Fruit fly (Drosophila melanogaster) whole organism, embryonic: ENCODE results near the gene Plap.

Experiments used
- ATbp ChIP-seq: fragments of 200-800 bp; sonication (Bioruptor generic); optimal IDR thresholded peaks from 2 replicates; lab custom pipeline; 2017; ENCODE audit warnings: missing biosample characterization, mild to moderate bottlenecking, missing genetic modification characterization, missing genetic modification reagents
- Abd-B ChIP-seq: fragments of 200-800 bp; sonication (Bioruptor generic); optimal IDR thresholded peaks from 2 replicates; lab custom pipeline; 2018; ENCODE audit warnings: missing biosample characterization, mild to moderate bottlenecking, missing genetic modification characterization, moderate library complexity
- Ada2b ChIP-seq: fragments of 200-800 bp; sonication (Bioruptor generic); IDR thresholded peaks from 2 replicates; pipeline ENCODE4 v1.3.6; 2022; ENCODE audit warnings: missing biosample characterization, missing genetic modification characterization
- Adf1 ChIP-seq: fragments of 200-800 bp; sonication (Bioruptor generic); IDR thresholded peaks from 2 replicates; pipeline ENCODE4 v1.3.6; 2022; ENCODE audit warnings: missing biosample characterization, missing genetic modification characterization
- Antp ChIP-seq: fragments of 200-800 bp; sonication (Bioruptor generic); optimal IDR thresholded peaks from 3 replicates; lab custom pipeline; 2016; ENCODE audit warnings: missing biosample characterization, missing genetic modification characterization
- Atf-2 ChIP-seq: fragments of 200-800 bp; sonication (Bioruptor generic); optimal IDR thresholded peaks from 2 replicates; lab custom pipeline; 2016; ENCODE audit warnings: missing biosample characterization, missing genetic modification characterization
- BEAF-32 ChIP-seq: fragments of 200-800 bp; sonication (Bioruptor generic); optimal IDR thresholded peaks from 3 replicates; lab custom pipeline; 2017; ENCODE audit warnings: missing biosample characterization, missing genetic modification characterization, mild to moderate bottlenecking, moderate library complexity, missing genetic modification reagents
- CG10321 ChIP-seq: fragments of 200-800 bp; sonication (Bioruptor generic); IDR thresholded peaks from 2 replicates; pipeline ENCODE4 v1.3.6; 2022; ENCODE audit warnings: missing biosample characterization, missing genetic modification characterization
- CG11560 ChIP-seq: fragments of 200-800 bp; sonication (Bioruptor generic); IDR thresholded peaks from 3 replicates; pipeline ENCODE4 v1.3.6; 2022; ENCODE audit warnings: missing biosample characterization, missing genetic modification characterization
- CG14710 ChIP-seq: fragments of 200-800 bp; sonication (Bioruptor generic); optimal IDR thresholded peaks from 3 replicates; lab custom pipeline; 2019; ENCODE audit warnings: missing biosample characterization, mild to moderate bottlenecking, missing genetic modification characterization, moderate library complexity
- CG14860 ChIP-seq: fragments of 200-800 bp; sonication (Bioruptor generic); IDR thresholded peaks from 3 replicates; pipeline ENCODE4 v1.3.6; 2022; ENCODE audit warnings: missing biosample characterization, missing genetic modification characterization; ENCODE audit not compliant: partially characterized antibody
- CG15073 ChIP-seq: fragments of 200-800 bp; sonication (Bioruptor generic); optimal IDR thresholded peaks from 2 replicates; lab custom pipeline; 2016; ENCODE audit warnings: missing biosample characterization, missing genetic modification characterization
- CG15269 ChIP-seq: fragments of 200-800 bp; sonication (Bioruptor generic); optimal IDR thresholded peaks from 2 replicates; lab custom pipeline; 2018; ENCODE audit warnings: missing biosample characterization, mild to moderate bottlenecking, missing genetic modification characterization, moderate library complexity
- CG16813 ChIP-seq: fragments of 200-800 bp; sonication (Bioruptor generic); IDR thresholded peaks from 3 replicates; pipeline ENCODE4 v1.3.6; 2022; ENCODE audit warnings: missing biosample characterization, missing genetic modification characterization; ENCODE audit not compliant: partially characterized antibody
- CG16815 ChIP-seq: fragments of 200-800 bp; sonication (Bioruptor generic); optimal IDR thresholded peaks from 3 replicates; lab custom pipeline; 2017; ENCODE audit warnings: missing biosample characterization, mild to moderate bottlenecking, missing genetic modification characterization
- CG3163 ChIP-seq: fragments of 200-800 bp; sonication (Bioruptor generic); optimal IDR thresholded peaks from 3 replicates; lab custom pipeline; 2016; ENCODE audit warnings: missing biosample characterization, missing genetic modification characterization
- CG3407 ChIP-seq: fragments of 200-800 bp; sonication (Bioruptor generic); optimal IDR thresholded peaks from 2 replicates; lab custom pipeline; 2018; ENCODE audit warnings: missing biosample characterization, mild to moderate bottlenecking, missing genetic modification characterization
- CG34224 ChIP-seq: fragments of 200-800 bp; sonication (Bioruptor generic); IDR thresholded peaks from 3 replicates; pipeline ENCODE4 v1.3.6; 2022; ENCODE audit warnings: missing biosample characterization, missing genetic modification characterization; ENCODE audit not compliant: partially characterized antibody
- CG34376 ChIP-seq: fragments of 200-800 bp; sonication (Bioruptor generic); optimal IDR thresholded peaks from 2 replicates; lab custom pipeline; 2018; ENCODE audit warnings: missing biosample characterization, mild to moderate bottlenecking, missing genetic modification characterization
- CG4404 ChIP-seq: fragments of 200-800 bp; sonication (Bioruptor generic); IDR thresholded peaks from 2 replicates; pipeline ENCODE4 v1.3.6; 2022; ENCODE audit warnings: missing biosample characterization, missing genetic modification characterization
- CG6765 ChIP-seq: fragments of 200-800 bp; sonication (Bioruptor generic); optimal IDR thresholded peaks from 3 replicates; lab custom pipeline; 2017; ENCODE audit warnings: missing biosample characterization, mild to moderate bottlenecking, missing genetic modification characterization
- CG6791 ChIP-seq: fragments of 200-800 bp; sonication (Bioruptor generic); IDR thresholded peaks from 3 replicates; pipeline ENCODE4 v1.3.6; 2022; ENCODE audit warnings: missing biosample characterization, missing genetic modification characterization; ENCODE audit not compliant: partially characterized antibody
- CG8924 ChIP-seq: fragments of 200-800 bp; optimal IDR thresholded peaks from 3 replicates; lab custom pipeline; 2019; ENCODE audit warnings: missing biosample characterization, mild to moderate bottlenecking, missing genetic modification characterization, moderate library complexity
- Deaf1 ChIP-seq: fragments of 200-800 bp; optimal IDR thresholded peaks from 3 replicates; lab custom pipeline; 2019; ENCODE audit warnings: missing biosample characterization, mild to moderate bottlenecking, missing genetic modification characterization, moderate library complexity
- Dip3 ChIP-seq: fragments of 200-800 bp; sonication (Bioruptor generic); optimal IDR thresholded peaks from 3 replicates; lab custom pipeline; 2016; ENCODE audit warnings: missing biosample characterization, missing genetic modification characterization
- Dll ChIP-seq: fragments of 200-800 bp; sonication (Bioruptor generic); IDR thresholded peaks from 4 replicates; pipeline ENCODE4 v1.3.6; 2022; ENCODE audit warnings: missing biosample characterization, missing genetic modification characterization; ENCODE audit not compliant: partially characterized antibody
- Dp ChIP-seq: fragments of 200-800 bp; sonication (Bioruptor generic); optimal IDR thresholded peaks from 2 replicates; lab custom pipeline; 2018; ENCODE audit warnings: missing biosample characterization, mild to moderate bottlenecking, missing genetic modification characterization, moderate library complexity
- Dref ChIP-seq: fragments of 200-800 bp; sonication (Bioruptor generic); IDR thresholded peaks from 2 replicates; pipeline ENCODE4 v1.3.6; 2022; ENCODE audit warnings: missing biosample characterization, missing genetic modification characterization
- Fer1 ChIP-seq: fragments of 200-800 bp; sonication (Bioruptor generic); optimal IDR thresholded peaks from 2 replicates; lab custom pipeline; 2017; ENCODE audit warnings: missing biosample characterization, mild to moderate bottlenecking, missing genetic modification characterization
- MBD-R2 ChIP-seq: fragments of 200-800 bp; sonication (Bioruptor generic); IDR thresholded peaks from 2 replicates; pipeline ENCODE4 v1.3.6; 2022; ENCODE audit warnings: missing biosample characterization, missing genetic modification characterization
- Med ChIP-seq: fragments of 200-800 bp; sonication (Bioruptor generic); peaks from one replicate; lab custom pipeline; 2016; ENCODE audit warnings: missing biosample characterization, missing genetic modification characterization, mild to moderate bottlenecking, inconsistent platforms, moderate library complexity
- Opbp ChIP-seq: fragments of 200-800 bp; sonication (Bioruptor generic); IDR thresholded peaks from 3 replicates; pipeline ENCODE4 v1.3.6; 2022; ENCODE audit warnings: missing biosample characterization, missing genetic modification characterization; ENCODE audit not compliant: partially characterized antibody
- Rfx ChIP-seq: fragments of 200-800 bp; sonication (Bioruptor generic); IDR thresholded peaks from 2 replicates; pipeline ENCODE4 v1.3.6; 2022; ENCODE audit warnings: missing biosample characterization, missing genetic modification characterization
- aop ChIP-seq: fragments of 200-800 bp; sonication (Bioruptor generic); IDR thresholded peaks from 2 replicates; pipeline ENCODE4 v1.3.6; 2022; ENCODE audit warnings: missing biosample characterization, missing genetic modification characterization
- br ChIP-seq: fragments of >200 bp; optimal IDR thresholded peaks from 2 replicates; lab custom pipeline; 2017
- caup ChIP-seq: fragments of 200-800 bp; sonication (Bioruptor generic); optimal IDR thresholded peaks from 3 replicates; lab custom pipeline; 2017; ENCODE audit warnings: missing biosample characterization, mild to moderate bottlenecking, missing genetic modification characterization, moderate library complexity; ENCODE audit not compliant: severe bottlenecking
- cg ChIP-seq: fragments of 200-800 bp; sonication (Bioruptor generic); optimal IDR thresholded peaks from 3 replicates; lab custom pipeline; 2019; ENCODE audit warnings: missing biosample characterization, mild to moderate bottlenecking, missing genetic modification characterization, moderate library complexity
- crp ChIP-seq, 2 experiments: fragments of 200-800 bp; sonication (Bioruptor generic); optimal IDR thresholded peaks; 2 replicates in 1 of 2; 3 replicates in 1 of 2; lab custom pipeline; 2017; ENCODE audit warnings: missing biosample characterization in 2 of 2, missing genetic modification characterization in 2 of 2, mild to moderate bottlenecking in 1 of 2, moderate library complexity in 1 of 2
- ham ChIP-seq: fragments of 200-800 bp; sonication (Bioruptor generic); IDR thresholded peaks from 2 replicates; pipeline ENCODE4 v1.3.6; 2022; ENCODE audit warnings: missing biosample characterization, missing genetic modification characterization
- hb ChIP-seq: fragments of 200-800 bp; sonication (Bioruptor generic); IDR thresholded peaks from 3 replicates; pipeline ENCODE4 v1.3.6; 2022; ENCODE audit warnings: missing biosample characterization, missing genetic modification characterization; ENCODE audit not compliant: partially characterized antibody
- kay ChIP-seq: fragments of 200-800 bp; sonication (Bioruptor generic); optimal IDR thresholded peaks from 2 replicates; lab custom pipeline; 2016; ENCODE audit warnings: missing biosample characterization, missing genetic modification characterization
- maf-S ChIP-seq: fragments of 200-800 bp; sonication (Bioruptor generic); optimal IDR thresholded peaks from 2 replicates; lab custom pipeline; 2016; ENCODE audit warnings: missing biosample characterization, missing genetic modification characterization
- pb ChIP-seq: fragments of 200-800 bp; sonication (Bioruptor generic); optimal IDR thresholded peaks from 3 replicates; lab custom pipeline; 2016; ENCODE audit warnings: missing biosample characterization, missing genetic modification characterization
- phol ChIP-seq: fragments of 200-800 bp; sonication (Bioruptor generic); optimal IDR thresholded peaks from 3 replicates; lab custom pipeline; 2018; ENCODE audit warnings: missing biosample characterization, mild to moderate bottlenecking, missing genetic modification characterization, moderate library complexity
- scrt ChIP-seq: fragments of 200-800 bp; sonication (Bioruptor generic); optimal IDR thresholded peaks from 2 replicates; lab custom pipeline; 2018; ENCODE audit warnings: missing biosample characterization, mild to moderate bottlenecking, missing genetic modification characterization, moderate library complexity
- slou ChIP-seq: fragments of 200-800 bp; sonication (Bioruptor generic); optimal IDR thresholded peaks from 3 replicates; lab custom pipeline; 2016; ENCODE audit warnings: missing biosample characterization, missing genetic modification characterization
- tio ChIP-seq: fragments of 200-800 bp; sonication (Bioruptor generic); optimal IDR thresholded peaks from 2 replicates; lab custom pipeline; 2017; ENCODE audit warnings: missing biosample characterization, missing genetic modification characterization, inconsistent platforms
- trem ChIP-seq: fragments of 200-800 bp; optimal IDR thresholded peaks from 3 replicates; lab custom pipeline; 2019; ENCODE audit warnings: missing biosample characterization, mild to moderate bottlenecking, missing genetic modification characterization, moderate library complexity
- unc-4 ChIP-seq: fragments of 200-800 bp; sonication (Bioruptor generic); IDR thresholded peaks from 2 replicates; pipeline ENCODE4 v1.3.6; 2022; ENCODE audit warnings: missing biosample characterization, missing genetic modification characterization; ENCODE audit not compliant: partially characterized antibody
- vnd ChIP-seq: fragments of 200-800 bp; sonication (Bioruptor generic); IDR thresholded peaks from 3 replicates; pipeline ENCODE4 v1.3.6; 2022; ENCODE audit warnings: missing biosample characterization, missing genetic modification characterization; ENCODE audit not compliant: partially characterized antibody

The Plap gene

DNA sequence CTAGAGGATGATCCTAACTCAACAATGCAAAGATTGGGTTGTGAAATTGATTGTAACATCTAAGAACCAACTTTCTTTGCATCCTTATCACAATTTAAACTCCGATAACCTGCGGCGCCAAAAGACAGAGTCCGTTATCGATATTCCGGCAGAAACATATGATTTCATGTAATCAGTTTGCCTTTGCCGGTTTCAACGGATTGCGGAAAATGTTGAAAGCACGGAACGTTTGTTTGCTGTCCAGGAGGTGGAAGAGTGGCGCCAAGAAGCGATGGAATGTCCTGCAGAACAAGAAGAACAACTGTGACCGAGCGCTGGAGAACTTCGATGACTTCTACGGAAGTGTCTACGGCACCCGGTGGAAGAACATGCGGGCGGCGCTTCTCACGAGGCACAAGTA is 22.5 kb downstream of the Plap start (continued):
- TF ChIP-seq Dip3 (GFP tag; lab: Kevin White, UChicago) (no peak), Dref (GFP tag; lab: Robert Waterston, UW) (peak; percentile 69), Ada2b (GFP tag; lab: Robert Waterston, UW) (no peak), CG8924 (tag; lab: Kevin White, UChicago) (no peak), unc-4 (peak; percentile 64), Rfx (no peak), CG3163 (GFP tag; lab: Kevin White, UChicago) (no peak), CG16815 (GFP tag; lab: Kevin White, UChicago) (no peak), Antp (GFP tag; lab: Kevin White, UChicago) (no peak), CG14860 (GFP tag; lab: Robert Waterston, UW) (peak; percentile 59; the same call in 2 of the 3 replicates), Med (GFP tag; lab: Kevin White, UChicago) (no peak), Adf1 (GFP tag; lab: Robert Waterston, UW) (no peak), slou (GFP tag; lab: Kevin White, UChicago) (no peak), CG15269 (tag; lab: Kevin White, UChicago) (no peak), Dll (GFP tag; lab: Robert Waterston, UW) (peak; percentile 72), scrt (no peak), CG34224 (GFP tag; lab: Robert Waterston, UW) (peak; percentile 72), CG14710 (tag; lab: Kevin White, UChicago) (no peak), hb (GFP tag; lab: Robert Waterston, UW) (peak; percentile 65; the same call in 1 of the 3 replicates), CG6765 (GFP tag; lab: Kevin White, UChicago) (no peak), maf-S (GFP tag; lab: Kevin White, UChicago) (no peak), trem (no peak), crp (GFP tag; optimal IDR thresholded peaks at IDR 0.05; lab: Kevin White, UChicago) (peak in 1 of 2 experiments; percentile 83), CG34376 (GFP tag; lab: Kevin White, UChicago) (no peak), Deaf1 (no peak), pb (GFP tag; lab: Kevin White, UChicago) (no peak), Abd-B (GFP tag; lab: Kevin White, UChicago) (no peak), Dp (GFP tag; lab: Kevin White, UChicago) (peak; percentile 87), MBD-R2 (GFP tag; lab: Robert Waterston, UW) (peak; percentile 70), CG15073 (no peak), Atf-2 (GFP tag; lab: Kevin White, UChicago) (no peak), caup (GFP tag; lab: Kevin White, UChicago) (no peak), CG3407 (GFP tag; lab: Kevin White, UChicago) (no peak), phol (tag; lab: Kevin White, UChicago) (no peak), ATbp (GFP tag; lab: Kevin White, UChicago) (no peak), ham (GFP tag; lab: Robert Waterston, UW) (no peak), CG10321 (GFP tag; lab: Robert Waterston, UW) (no peak), BEAF-32 (GFP tag; lab: Kevin White, UChicago) (peak; percentile 47), aop (no peak), kay (GFP tag; lab: Kevin White, UChicago) (no peak), tio (GFP tag; lab: Kevin White, UChicago) (no peak), vnd (peak; percentile 46; the same call in 1 of the 3 replicates), CG6791 (GFP tag; lab: Robert Waterston, UW) (0 out of 3 replicates have a peak, but pooled peaks have one; percentile 47), Opbp (GFP tag; lab: Robert Waterston, UW) (no peak), Fer1 (GFP tag; lab: Kevin White, UChicago) (no peak), cg (no peak), CG4404 (GFP tag; lab: Robert Waterston, UW) (no peak), CG16813 (GFP tag; lab: Robert Waterston, UW) (no peak), br (no peak), CG11560 (tag; lab: Robert Waterston, UW) (no peak)
